Worm (Caenorhabditis elegans): ENCODE results near the gene sorf-1.

The sorf-1 gene

ce11 chrX:3347904-3348441, 31.1 kb downstream of the sorf-1 start, which contains the start of gene ZK816.3 (continued):
- TF ChIP-seq mxl-3 (GFP tag; optimal IDR thresholded peaks at IDR 0.05) (peak; percentile 25), daf-12 (tag; optimal IDR thresholded peaks at IDR 0.05) (no peak), spr-3 (GFP tag; optimal IDR thresholded peaks at IDR 0.05) (no peak), hlh-11 (tag; optimal IDR thresholded peaks at IDR 0.05) (peak; percentile 21), jun-1 (tag; optimal IDR thresholded peaks at IDR 0.05) (no peak), T26A8.4 (GFP tag; IDR thresholded peaks at IDR 0.05) (peak; percentile 32; the same call in 1 of the 2 replicates), F44E2.7 (GFP tag; IDR thresholded peaks at IDR 0.05) (no peak), lin-13 (GFP tag; optimal IDR thresholded peaks at IDR 0.05) (no peak), dmd-6 (GFP tag; IDR thresholded peaks at IDR 0.05) (peak; percentile 41; the same call in 1 of the 2 replicates), ztf-7 (tag; optimal IDR thresholded peaks at IDR 0.05) (no peak), F10B5.3 (tag; optimal IDR thresholded peaks at IDR 0.05) (no peak), tra-1 (GFP tag; IDR thresholded peaks at IDR 0.05) (peak; percentile 54; the same call in 1 of the 2 replicates), F37D6.2 (tag; optimal IDR thresholded peaks at IDR 0.05) (no peak), Y105C5A.15 (GFP tag; IDR thresholded peaks at IDR 0.05) (0 out of 2 replicates have a peak, but pooled peaks have one; percentile 57), ceh-82 (tag; optimal IDR thresholded peaks at IDR 0.05) (no peak), skn-1 (tag; optimal IDR thresholded peaks at IDR 0.05) (no peak), snpc-4 (tag; optimal IDR thresholded peaks at IDR 0.05) (no peak), Y75B8A.6 (GFP tag; IDR thresholded peaks at IDR 0.05) (no peak), duxl-1 (tag; optimal IDR thresholded peaks at IDR 0.05; ENCODE audit: poor library complexity) (peak; percentile 67), fos-1 (tag; optimal IDR thresholded peaks at IDR 0.05) (no peak), daf-16 (GFP tag; optimal IDR thresholded peaks at IDR 0.05) (peak in 1 of 2 experiments; percentile 20), daf-16 (tag; optimal IDR thresholded peaks at IDR 0.05) (peak; percentile 51), nhr-25 (tag; optimal IDR thresholded peaks at IDR 0.05; ENCODE audit: borderline replicate concordance, insufficient read depth) (no peak), php-3 (GFP tag; IDR thresholded peaks at IDR 0.05) (no peak), daf-8 (GFP tag; IDR thresholded peaks at IDR 0.05) (no peak), ceh-20 (GFP tag; IDR thresholded peaks at IDR 0.05) (no peak), dpl-1 (GFP tag; optimal IDR thresholded peaks at IDR 0.05) (no peak), tag-97 (GFP tag; IDR thresholded peaks at IDR 0.05) (no peak), zfp-3 (GFP tag; conservative IDR thresholded peaks at IDR 0.05) (no peak), lim-7 (GFP tag; IDR thresholded peaks at IDR 0.05) (peak; percentile 80), gei-8 (GFP tag; optimal IDR thresholded peaks at IDR 0.05) (no peak), lin-39 (tag; optimal IDR thresholded peaks at IDR 0.05) (no peak), vab-7 (GFP tag; IDR thresholded peaks at IDR 0.05) (peak; percentile 73), attf-4 (tag; optimal IDR thresholded peaks at IDR 0.05) (no peak), ceh-28 (tag; optimal IDR thresholded peaks at IDR 0.05) (no peak), madf-9 (GFP tag; conservative IDR thresholded peaks at IDR 0.05) (no peak), nhr-42 (GFP tag; IDR thresholded peaks at IDR 0.05) (0 out of 2 replicates have a peak, but pooled peaks have one; percentile 21), mes-2 (tag; optimal IDR thresholded peaks at IDR 0.05; ENCODE audit: poor library complexity, severe bottlenecking) (peak; percentile 79), ceh-62 (tag; optimal IDR thresholded peaks at IDR 0.05) (no peak), ZK337.2 (GFP tag; IDR thresholded peaks at IDR 0.05) (no peak), lsy-2 (tag; optimal IDR thresholded peaks at IDR 0.05) (no peak), F26F4.8 (GFP tag; conservative IDR thresholded peaks at IDR 0.05) (0 out of 2 replicates have a peak, but pooled peaks have one; percentile 37), nhr-11 (tag; optimal IDR thresholded peaks at IDR 0.05) (no peak), ZK546.5 (tag; optimal IDR thresholded peaks at IDR 0.05) (no peak), rbr-2 (tag; optimal IDR thresholded peaks at IDR 0.05) (peak; percentile 45), set-16 (GFP tag; IDR thresholded peaks at IDR 0.05) (peak; percentile 27; the same call in 1 of the 2 replicates), nhr-10 (tag; optimal IDR thresholded peaks at IDR 0.05) (no peak), egl-43 (GFP tag; IDR thresholded peaks at IDR 0.05) (peak; percentile 85), zip-11 (GFP tag; IDR thresholded peaks at IDR 0.05) (0 out of 2 replicates have a peak, but pooled peaks have one; percentile 21), lir-3 (tag; optimal IDR thresholded peaks at IDR 0.05) (peak; percentile 26), lin-15B (tag; optimal IDR thresholded peaks at IDR 0.05) (no peak), aha-1 (tag) (peak; percentile 33)

All from whole organism, L4 larva.